Fruit fly (Drosophila melanogaster) whole organism, embryonic: Measurements from ENCODE around the gene Veneno.
A peak's percentile ranks its signal among the peaks of the same experiment; 100 is the strongest.

Experiments
- Antp ChIP-seq: fragments of 200-800 bp; sonication (Bioruptor generic); optimal IDR thresholded peaks from 3 replicates; lab custom pipeline; 2016; ENCODE audit warnings: missing biosample characterization, missing genetic modification characterization
- Bgb ChIP-seq: fragments of 200-800 bp; sonication (Bioruptor generic); IDR thresholded peaks from 2 replicates; pipeline ENCODE4 v1.3.6; 2022; ENCODE audit warnings: missing biosample characterization, missing genetic modification characterization; ENCODE audit not compliant: partially characterized antibody
- CG11504 ChIP-seq: fragments of 200-800 bp; sonication (Bioruptor generic); optimal IDR thresholded peaks from 3 replicates; lab custom pipeline; 2019; ENCODE audit warnings: missing biosample characterization, mild to moderate bottlenecking, missing genetic modification characterization, moderate library complexity
- CG12744 ChIP-seq: fragments of 200-800 bp; sonication (Bioruptor generic); optimal IDR thresholded peaks from 2 replicates; lab custom pipeline; 2016; ENCODE audit warnings: missing biosample characterization, missing genetic modification characterization
- CG14710 ChIP-seq: fragments of 200-800 bp; sonication (Bioruptor generic); optimal IDR thresholded peaks from 3 replicates; lab custom pipeline; 2019; ENCODE audit warnings: missing biosample characterization, mild to moderate bottlenecking, missing genetic modification characterization, moderate library complexity
- CG14860 ChIP-seq: fragments of 200-800 bp; sonication (Bioruptor generic); IDR thresholded peaks from 3 replicates; pipeline ENCODE4 v1.3.6; 2022; ENCODE audit warnings: missing biosample characterization, missing genetic modification characterization; ENCODE audit not compliant: partially characterized antibody
- CG1603 ChIP-seq: fragments of 200-800 bp; sonication (Bioruptor generic); optimal IDR thresholded peaks from 2 replicates; lab custom pipeline; 2019; ENCODE audit warnings: missing biosample characterization, mild to moderate bottlenecking, missing genetic modification characterization, moderate library complexity
- CG17829 ChIP-seq: fragments of 200-800 bp; optimal IDR thresholded peaks from 2 replicates; lab custom pipeline; 2019; ENCODE audit warnings: missing biosample characterization, mild to moderate bottlenecking, missing genetic modification characterization, moderate library complexity
- CG2712 ChIP-seq: fragments of 200-800 bp; optimal IDR thresholded peaks from 3 replicates; lab custom pipeline; 2019; ENCODE audit warnings: missing biosample characterization, mild to moderate bottlenecking, missing genetic modification characterization, moderate library complexity
- CG33557 ChIP-seq: fragments of 200-800 bp; sonication (Bioruptor generic); optimal IDR thresholded peaks from 2 replicates; lab custom pipeline; 2019; ENCODE audit warnings: missing biosample characterization, mild to moderate bottlenecking, missing genetic modification characterization, moderate library complexity
- CG34422 ChIP-seq: fragments of 200-800 bp; sonication (Bioruptor generic); IDR thresholded peaks from 3 replicates; pipeline ENCODE4 v1.3.6; 2022; ENCODE audit warnings: missing biosample characterization, missing genetic modification characterization
- CG42726 ChIP-seq: fragments of 200-800 bp; sonication (Bioruptor generic); IDR thresholded peaks from 2 replicates; pipeline ENCODE4 v1.3.6; 2022; ENCODE audit warnings: missing biosample characterization, missing genetic modification characterization; ENCODE audit not compliant: partially characterized antibody
- CG4360 ChIP-seq: fragments of 200-800 bp; sonication (Bioruptor generic); IDR thresholded peaks from 2 replicates; pipeline ENCODE4 v1.3.6; 2022; ENCODE audit warnings: missing biosample characterization, missing genetic modification characterization
- CG7928 ChIP-seq: fragments of 200-800 bp; sonication (Bioruptor generic); optimal IDR thresholded peaks from 2 replicates; lab custom pipeline; 2017; ENCODE audit warnings: missing biosample characterization, mild to moderate bottlenecking, missing genetic modification characterization
- CG8944 ChIP-seq: fragments of 200-800 bp; sonication (Bioruptor generic); optimal IDR thresholded peaks from 3 replicates; lab custom pipeline; 2016; ENCODE audit warnings: missing biosample characterization, missing genetic modification characterization
- CG9797 ChIP-seq: fragments of 200-800 bp; sonication (Bioruptor generic); optimal IDR thresholded peaks from 3 replicates; lab custom pipeline; 2018; ENCODE audit warnings: missing biosample characterization, mild to moderate bottlenecking, missing genetic modification characterization
- Dll ChIP-seq: fragments of 200-800 bp; sonication (Bioruptor generic); IDR thresholded peaks from 4 replicates; pipeline ENCODE4 v1.3.6; 2022; ENCODE audit warnings: missing biosample characterization, missing genetic modification characterization; ENCODE audit not compliant: partially characterized antibody
- Doc3 ChIP-seq: fragments of 200-800 bp; sonication (Bioruptor generic); IDR thresholded peaks from 3 replicates; pipeline ENCODE4 v1.3.6; 2022; ENCODE audit warnings: missing biosample characterization, missing genetic modification characterization; ENCODE audit not compliant: partially characterized antibody
- Dp ChIP-seq: fragments of 200-800 bp; sonication (Bioruptor generic); optimal IDR thresholded peaks from 2 replicates; lab custom pipeline; 2018; ENCODE audit warnings: missing biosample characterization, mild to moderate bottlenecking, missing genetic modification characterization, moderate library complexity
- Dref ChIP-seq: fragments of 200-800 bp; sonication (Bioruptor generic); IDR thresholded peaks from 2 replicates; pipeline ENCODE4 v1.3.6; 2022; ENCODE audit warnings: missing biosample characterization, missing genetic modification characterization
- E2f2 ChIP-seq: fragments of 200-800 bp; sonication (Bioruptor generic); IDR thresholded peaks from 2 replicates; pipeline ENCODE4 v1.3.6; 2022; ENCODE audit warnings: missing biosample characterization, missing genetic modification characterization
- Ets97D ChIP-seq: fragments of 200-800 bp; sonication (Bioruptor generic); optimal IDR thresholded peaks from 3 replicates; lab custom pipeline; 2016; ENCODE audit warnings: missing biosample characterization, missing genetic modification characterization
- Fer1 ChIP-seq: fragments of 200-800 bp; sonication (Bioruptor generic); optimal IDR thresholded peaks from 2 replicates; lab custom pipeline; 2017; ENCODE audit warnings: missing biosample characterization, mild to moderate bottlenecking, missing genetic modification characterization
- HLH4C ChIP-seq: fragments of 200-800 bp; sonication (Bioruptor generic); IDR thresholded peaks from 3 replicates; pipeline ENCODE4 v1.3.6; 2022; ENCODE audit warnings: missing biosample characterization, missing genetic modification characterization; ENCODE audit not compliant: partially characterized antibody
- MBD-R2 ChIP-seq: fragments of 200-800 bp; sonication (Bioruptor generic); IDR thresholded peaks from 2 replicates; pipeline ENCODE4 v1.3.6; 2022; ENCODE audit warnings: missing biosample characterization, missing genetic modification characterization
- Med ChIP-seq: fragments of 200-800 bp; sonication (Bioruptor generic); peaks from one replicate; lab custom pipeline; 2016; ENCODE audit warnings: missing biosample characterization, missing genetic modification characterization, mild to moderate bottlenecking, inconsistent platforms, moderate library complexity
- Oaz ChIP-seq: fragments of 200-800 bp; sonication (Bioruptor generic); IDR thresholded peaks from 2 replicates; pipeline ENCODE4 v1.3.6; 2022; ENCODE audit warnings: missing biosample characterization, missing genetic modification characterization
- Opbp ChIP-seq: fragments of 200-800 bp; sonication (Bioruptor generic); IDR thresholded peaks from 3 replicates; pipeline ENCODE4 v1.3.6; 2022; ENCODE audit warnings: missing biosample characterization, missing genetic modification characterization; ENCODE audit not compliant: partially characterized antibody
- Scr ChIP-seq: fragments of 200-800 bp; sonication (Bioruptor generic); IDR thresholded peaks from 2 replicates; pipeline ENCODE4 v1.3.6; 2022; ENCODE audit warnings: missing biosample characterization, missing genetic modification characterization; ENCODE audit not compliant: partially characterized antibody
- Sin3A ChIP-seq: fragments of >200 bp; optimal IDR thresholded peaks from 2 replicates; lab custom pipeline; 2018
- YL-1 ChIP-seq: fragments of 200-800 bp; sonication (Bioruptor generic); optimal IDR thresholded peaks from 3 replicates; lab custom pipeline; 2017; ENCODE audit warnings: missing biosample characterization, mild to moderate bottlenecking, missing genetic modification characterization
- ab ChIP-seq: fragments of 200-800 bp; sonication (Bioruptor generic); optimal IDR thresholded peaks from 2 replicates; lab custom pipeline; 2016; ENCODE audit warnings: missing biosample characterization, missing genetic modification characterization
- amos ChIP-seq: fragments of 200-800 bp; sonication (Bioruptor generic); IDR thresholded peaks from 2 replicates; pipeline ENCODE4 v1.3.6; 2022; ENCODE audit warnings: missing biosample characterization, missing genetic modification characterization; ENCODE audit not compliant: partially characterized antibody
- ato ChIP-seq: fragments of 200-800 bp; sonication (Bioruptor generic); IDR thresholded peaks from 2 replicates; pipeline ENCODE4 v1.3.6; 2022; ENCODE audit warnings: missing biosample characterization, missing genetic modification characterization; ENCODE audit not compliant: partially characterized antibody
- bbx ChIP-seq: fragments of 200-800 bp; sonication (Bioruptor generic); IDR thresholded peaks from 2 replicates; pipeline ENCODE4 v1.3.6; 2022; ENCODE audit warnings: missing biosample characterization, missing genetic modification characterization; ENCODE audit not compliant: partially characterized antibody
- cg ChIP-seq: fragments of 200-800 bp; sonication (Bioruptor generic); optimal IDR thresholded peaks from 3 replicates; lab custom pipeline; 2019; ENCODE audit warnings: missing biosample characterization, mild to moderate bottlenecking, missing genetic modification characterization, moderate library complexity
- dmrt99B ChIP-seq: fragments of 200-800 bp; sonication (Bioruptor generic); optimal IDR thresholded peaks from 2 replicates; lab custom pipeline; 2018; ENCODE audit warnings: missing biosample characterization, mild to moderate bottlenecking, missing genetic modification characterization, moderate library complexity
- exex ChIP-seq: fragments of 200-800 bp; sonication (Bioruptor generic); optimal IDR thresholded peaks from 4 replicates; lab custom pipeline; 2018; ENCODE audit warnings: missing biosample characterization, mild to moderate bottlenecking, missing genetic modification characterization, moderate library complexity
- gfzf ChIP-seq: fragments of 200-800 bp; sonication (Bioruptor generic); optimal IDR thresholded peaks from 2 replicates; lab custom pipeline; 2016; ENCODE audit warnings: missing biosample characterization, mild to moderate bottlenecking, missing genetic modification characterization, moderate library complexity
- inv ChIP-seq: fragments of 200-800 bp; sonication (Bioruptor generic); IDR thresholded peaks from 2 replicates; pipeline ENCODE4 v1.3.6; 2022; ENCODE audit warnings: missing biosample characterization, missing genetic modification characterization; ENCODE audit not compliant: partially characterized antibody
- jigr1 ChIP-seq: fragments of 200-800 bp; sonication (Bioruptor generic); IDR thresholded peaks from 3 replicates; pipeline ENCODE4 v1.3.6; 2022; ENCODE audit warnings: missing biosample characterization, missing genetic modification characterization
- lbe ChIP-seq: fragments of 200-800 bp; sonication (Bioruptor generic); optimal IDR thresholded peaks from 2 replicates; lab custom pipeline; 2016; ENCODE audit warnings: missing biosample characterization, mild to moderate bottlenecking, missing genetic modification characterization
- sens ChIP-seq: fragments of 200-800 bp; sonication (Bioruptor generic); peaks from one replicate; lab custom pipeline; 2016; ENCODE audit warnings: missing biosample characterization, missing genetic modification characterization
- sna ChIP-seq: fragments of 200-800 bp; sonication (Bioruptor generic); IDR thresholded peaks from 2 replicates; pipeline ENCODE4 v1.3.6; 2022; ENCODE audit warnings: missing biosample characterization, missing genetic modification characterization; ENCODE audit not compliant: partially characterized antibody
- stwl ChIP-seq: fragments of 200-800 bp; sonication (Bioruptor generic); optimal IDR thresholded peaks from 3 replicates; lab custom pipeline; 2018; ENCODE audit warnings: missing biosample characterization, mild to moderate bottlenecking, missing genetic modification characterization, moderate library complexity
- sug ChIP-seq: fragments of 200-800 bp; optimal IDR thresholded peaks from 2 replicates; lab custom pipeline; 2019; ENCODE audit warnings: missing biosample characterization, mild to moderate bottlenecking, missing genetic modification characterization, moderate library complexity
- tll ChIP-seq, 2 experiments: fragments of 200-800 bp in 1 of 2; fragments of >200 bp in 1 of 2; sonication (Bioruptor generic) in 1 of 2; optimal IDR thresholded peaks; 2 replicates each; lab custom pipeline; 2017 to 2019; ENCODE audit warnings: missing biosample characterization in 2 of 2, missing genetic modification characterization in 2 of 2, mild to moderate bottlenecking in 1 of 2, moderate library complexity in 1 of 2
- tna ChIP-seq: fragments of 200-800 bp; sonication (Bioruptor generic); IDR thresholded peaks from 2 replicates; pipeline ENCODE4 v1.3.6; 2022; ENCODE audit warnings: missing biosample characterization, missing genetic modification characterization; ENCODE audit not compliant: partially characterized antibody
- yki ChIP-seq: fragments of >200 bp; optimal IDR thresholded peaks from 3 replicates; lab custom pipeline; 2018

Gene Veneno

DNA sequence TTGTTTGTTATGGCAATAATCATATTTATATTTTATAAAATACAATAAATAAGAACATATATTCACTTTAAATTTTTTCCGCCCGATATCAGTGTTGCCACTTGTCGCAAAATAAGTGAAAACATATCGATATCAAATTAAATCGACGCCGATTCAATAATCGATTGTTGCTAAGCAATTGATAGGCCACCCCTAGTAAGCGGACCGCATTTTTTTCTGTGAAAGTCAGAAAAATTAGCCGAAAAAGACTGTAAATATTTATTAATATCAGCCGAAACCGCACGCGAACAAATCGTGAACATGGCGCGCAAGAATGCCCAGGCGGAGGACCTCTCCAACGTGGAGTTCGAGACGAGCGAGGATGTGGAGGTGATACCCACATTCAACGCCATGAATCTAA, 49.3 kb downstream of the Veneno start, which contains the start of gene CG7483 (continued):
- no peak for TF ChIP-seq CG7928 (GFP tag; lab: Kevin White, UChicago)
- peak; percentile 77 for TF ChIP-seq Doc3 (GFP tag; lab: Robert Waterston, UW)
- peak; percentile 22 for TF ChIP-seq CG2712 (tag; lab: Kevin White, UChicago)
- TF ChIP-seq CG17829 (tag; lab: Kevin White, UChicago), result peak; percentile 36
- peak; percentile 86 for TF ChIP-seq CG11504 (tag; lab: Kevin White, UChicago)
- no peak for TF ChIP-seq ab (GFP tag; lab: Kevin White, UChicago)
- TF ChIP-seq CG42726 (GFP tag; lab: Robert Waterston, UW), result 0 out of 2 replicates have a peak, but pooled peaks have one; percentile 39
- TF ChIP-seq Oaz (GFP tag; lab: Robert Waterston, UW), result no peak
- peak; percentile 82 for TF ChIP-seq HLH4C (GFP tag; lab: Robert Waterston, UW)
- peak in 1 of 2 experiments; percentile 18 for TF ChIP-seq tll (GFP tag; optimal IDR thresholded peaks at IDR 0.05; lab: Kevin White, UChicago)
- no peak for TF ChIP-seq exex (tag; lab: Kevin White, UChicago)
- no peak for TF ChIP-seq jigr1 (GFP tag; lab: Robert Waterston, UW)
- TF ChIP-seq Dref, result peak; percentile 97
- TF ChIP-seq Dp (GFP tag; lab: Kevin White, UChicago), result peak; percentile 96
- peak; percentile 34 for TF ChIP-seq lbe (GFP tag; lab: Kevin White, UChicago)
- peak; percentile 82; the same call in 2 of the 3 replicates for TF ChIP-seq Opbp (GFP tag; lab: Robert Waterston, UW)
- TF ChIP-seq amos (GFP tag; lab: Robert Waterston, UW), result peak; percentile 86
- peak; percentile 30 for TF ChIP-seq stwl (tag; lab: Kevin White, UChicago)
- TF ChIP-seq Ets97D, result peak; percentile 20
- TF ChIP-seq sug (tag; lab: Kevin White, UChicago), result peak; percentile 19
- peak; percentile 59 for TF ChIP-seq inv
- peak; percentile 26 for TF ChIP-seq Fer1
- TF ChIP-seq Sin3A, result peak; percentile 34
- TF ChIP-seq CG34422, result peak; percentile 52; the same call in 1 of the 3 replicates
- TF ChIP-seq Antp (GFP tag; lab: Kevin White, UChicago), result no peak
- TF ChIP-seq CG8944 (GFP tag; lab: Kevin White, UChicago), result no peak
- TF ChIP-seq CG33557, result peak; percentile 7
- TF ChIP-seq cg (GFP tag; lab: Kevin White, UChicago), result no peak
- peak; percentile 84 for TF ChIP-seq bbx (GFP tag; lab: Robert Waterston, UW)
- TF ChIP-seq sens (GFP tag; lab: Kevin White, UChicago), result peak; percentile 60
- TF ChIP-seq CG12744, result no peak
- TF ChIP-seq Bgb (GFP tag; lab: Robert Waterston, UW), result peak; percentile 86
- peak; percentile 13 for TF ChIP-seq CG1603 (tag; lab: Kevin White, UChicago)
- TF ChIP-seq tna (GFP tag; lab: Robert Waterston, UW), result peak; percentile 65
- peak; percentile 75 for TF ChIP-seq YL-1 (GFP tag; lab: Kevin White, UChicago)
- TF ChIP-seq Med (GFP tag; lab: Kevin White, UChicago), result peak; percentile 64
- peak; percentile 89 for TF ChIP-seq Dll (GFP tag; lab: Robert Waterston, UW)
- peak; percentile 90 for TF ChIP-seq ato
- peak; percentile 98 for TF ChIP-seq E2f2 (GFP tag; lab: Robert Waterston, UW)
- TF ChIP-seq gfzf (GFP tag; lab: Kevin White, UChicago), result peak; percentile 30
- no peak for TF ChIP-seq CG4360 (GFP tag; lab: Robert Waterston, UW)
- no peak for TF ChIP-seq yki
- TF ChIP-seq Scr, result peak; percentile 81
- no peak for TF ChIP-seq dmrt99B (tag; lab: Kevin White, UChicago)
- TF ChIP-seq CG14710 (tag; lab: Kevin White, UChicago), result peak; percentile 55
- peak; percentile 54 for TF ChIP-seq CG9797 (GFP tag; lab: Kevin White, UChicago)
- TF ChIP-seq MBD-R2, result peak; percentile 62
- peak; percentile 78 for TF ChIP-seq sna (GFP tag; lab: Robert Waterston, UW)
- TF ChIP-seq CG14860 (GFP tag; lab: Robert Waterston, UW), result peak; percentile 74; the same call in 2 of the 3 replicates
